Worm (Caenorhabditis elegans): Measurements from ENCODE around the gene crt-1.

The crt-1 gene

ce11 chrV:6067112-6067511 is 33.2 kb downstream of the crt-1 start, which contains the start of gene srh-10:
Gene srh-10 (minus strand): TSS chrV:6067140.
- no peak for TF ChIP-seq T22C8.4 (GFP tag; IDR thresholded peaks at IDR 0.05)
- TF ChIP-seq med-1 (GFP tag; optimal IDR thresholded peaks at IDR 0.05; ENCODE audit: insufficient read depth): no peak
- no peak for TF ChIP-seq flt-1 (GFP tag; IDR thresholded peaks at IDR 0.05)
- TF ChIP-seq ref-1 (GFP tag; conservative IDR thresholded peaks at IDR 0.05): no peak
- no peak for TF ChIP-seq tab-1 (GFP tag; IDR thresholded peaks at IDR 0.05)
- TF ChIP-seq cog-1 (tag; optimal IDR thresholded peaks at IDR 0.05): no peak
- no peak for TF ChIP-seq klf-2 (GFP tag; conservative IDR thresholded peaks at IDR 0.05)
- no peak for TF ChIP-seq ztf-29 (GFP tag; IDR thresholded peaks at IDR 0.05)
- TF ChIP-seq ztf-23 (GFP tag; IDR thresholded peaks at IDR 0.05): no peak

- TF ChIP-seq med-1 (GFP tag; optimal IDR thresholded peaks at IDR 0.05; ENCODE audit: insufficient read depth) (no peak), ref-1 (GFP tag; conservative IDR thresholded peaks at IDR 0.05) (no peak), T22C8.4 (GFP tag; IDR thresholded peaks at IDR 0.05) (no peak), klf-2 (GFP tag; conservative IDR thresholded peaks at IDR 0.05) (no peak), ztf-23 (GFP tag; IDR thresholded peaks at IDR 0.05) (no peak)
Measured at ce11 chrV:6063330-6063729, 37.0 kb downstream of the crt-1 start, which contains the start of gene Y38A10A.2. Gene Y38A10A.2 (minus strand): TSS chrV:6063430.

- TF ChIP-seq ztf-23 (GFP tag; IDR thresholded peaks at IDR 0.05): no peak
- no peak for TF ChIP-seq T22C8.4 (GFP tag; IDR thresholded peaks at IDR 0.05)
- no peak for TF ChIP-seq cog-1 (tag; optimal IDR thresholded peaks at IDR 0.05)
- TF ChIP-seq med-1 (GFP tag; optimal IDR thresholded peaks at IDR 0.05; ENCODE audit: insufficient read depth): no peak
- no peak for TF ChIP-seq flt-1 (GFP tag; IDR thresholded peaks at IDR 0.05)
- no peak for TF ChIP-seq ztf-29 (GFP tag; IDR thresholded peaks at IDR 0.05)
- no peak for TF ChIP-seq klf-2 (GFP tag; conservative IDR thresholded peaks at IDR 0.05)
- TF ChIP-seq ref-1 (GFP tag; conservative IDR thresholded peaks at IDR 0.05): no peak
Measured at ce11 chrV:6055289-6055688, 45.1 kb downstream of the crt-1 start, which contains the start of gene srd-20. Gene srd-20 (plus strand): TSS chrV:6055589.

- peak; percentile 73 for TF ChIP-seq cog-1 (tag; optimal IDR thresholded peaks at IDR 0.05)
- TF ChIP-seq flt-1 (GFP tag; IDR thresholded peaks at IDR 0.05): peak; percentile 69
- no peak for TF ChIP-seq klf-2 (GFP tag; conservative IDR thresholded peaks at IDR 0.05)
- TF ChIP-seq ztf-29 (GFP tag; IDR thresholded peaks at IDR 0.05): no peak
Measured at ce11 chrV:6053188-6053687, 47.1 kb downstream of the crt-1 start, which contains the start of gene seip-1. Gene seip-1 (minus strand): TSS chrV:6053238.

ce11 chrV:6051159-6051558 is 49.2 kb downstream of the crt-1 start, which contains the start of gene jamp-1:
Gene jamp-1 (minus strand): TSS chrV:6051259.
- no peak for TF ChIP-seq med-1 (GFP tag; optimal IDR thresholded peaks at IDR 0.05; ENCODE audit: insufficient read depth)
- TF ChIP-seq tab-1 (GFP tag; IDR thresholded peaks at IDR 0.05): no peak
- TF ChIP-seq ztf-29 (GFP tag; IDR thresholded peaks at IDR 0.05): no peak
- no peak for TF ChIP-seq klf-2 (GFP tag; conservative IDR thresholded peaks at IDR 0.05)
- TF ChIP-seq cog-1 (tag; optimal IDR thresholded peaks at IDR 0.05): no peak
- TF ChIP-seq flt-1 (GFP tag; IDR thresholded peaks at IDR 0.05): no peak
- no peak for TF ChIP-seq ref-1 (GFP tag; conservative IDR thresholded peaks at IDR 0.05)
- TF ChIP-seq ztf-23 (GFP tag; IDR thresholded peaks at IDR 0.05): no peak
- TF ChIP-seq T22C8.4 (GFP tag; IDR thresholded peaks at IDR 0.05): no peak
